Worm (Caenorhabditis elegans): ENCODE measurements around the gene taf-6.2.

DNA sequence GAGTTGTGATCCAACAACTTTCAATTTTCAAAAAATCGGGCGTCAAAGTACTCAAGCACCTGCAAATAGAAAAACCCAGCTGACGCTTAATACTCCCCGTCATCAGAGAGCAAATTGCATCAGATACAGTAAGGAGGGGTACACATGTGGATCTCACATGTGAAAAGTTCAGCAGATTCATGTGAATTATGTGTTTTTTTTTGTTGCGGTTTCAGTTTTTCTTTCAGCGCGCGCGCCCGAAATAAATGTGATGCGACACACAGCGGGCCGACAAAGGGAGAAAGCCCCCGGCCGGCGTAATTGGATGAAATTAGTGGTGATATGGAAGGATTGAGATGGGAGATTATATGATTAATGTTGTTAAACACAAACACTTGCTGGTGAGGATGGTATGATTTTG, 42.3 kb downstream of the taf-6.2 start:
- TF ChIP-seq Y53F4B.3 (GFP tag; IDR thresholded peaks at IDR 0.05) (no peak), ccch-3 (GFP tag; optimal IDR thresholded peaks at IDR 0.05) (no peak), akir-1 (GFP tag; optimal IDR thresholded peaks at IDR 0.05) (no peak), madf-6 (GFP tag; IDR thresholded peaks at IDR 0.05) (no peak)

Data from whole organism, young adult.